Fruit fly (Drosophila melanogaster) Kc167 (cell line): ENCODE data around the gene CG9519.

Experiments
- Myc ChIP-seq: fragments of >200 bp; optimal IDR thresholded peaks from 2 replicates; lab custom pipeline; 2017; ENCODE audit warnings: missing external identifiers
- insv ChIP-seq: fragments of >200 bp; optimal IDR thresholded peaks from 3 replicates; lab custom pipeline; 2018; ENCODE audit warnings: missing external identifiers
- psq ChIP-seq: fragments of >200 bp; optimal IDR thresholded peaks from 2 replicates; lab custom pipeline; 2017; ENCODE audit warnings: missing external identifiers
- ttk ChIP-seq: sonication (Bioruptor generic); optimal IDR thresholded peaks from 2 replicates; lab custom pipeline; 2017; ENCODE audit warnings: missing external identifiers

DNA sequence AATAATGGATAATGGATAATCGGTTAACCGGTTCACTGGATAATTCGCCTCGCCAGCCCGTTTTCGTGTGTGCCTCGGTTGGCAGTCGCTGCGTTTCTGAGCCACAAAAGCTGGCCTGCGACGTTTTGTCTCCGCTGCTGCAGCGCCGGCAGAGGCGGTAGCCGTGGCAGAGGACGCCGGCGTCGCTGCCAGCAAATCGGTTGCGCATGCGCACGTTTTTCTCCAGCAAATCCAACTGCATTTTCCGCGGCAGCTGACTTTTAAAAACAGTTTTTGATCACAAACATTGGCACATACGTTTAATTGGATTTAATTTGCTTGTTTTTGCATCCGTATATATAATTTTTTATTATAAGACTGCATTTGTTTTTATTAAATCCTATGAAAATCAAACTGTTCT, 40.6 kb upstream of the CG9519 start, which contains the start of gene CG9514:
- TF ChIP-seq insv (lab: Kevin White, UChicago) (no peak), Myc (lab: Kevin White, UChicago) (no peak), ttk (no peak), psq (lab: Kevin White, UChicago) (no peak)
